Worm (Caenorhabditis elegans): Measurements from ENCODE around the gene ell-1.
A peak's percentile ranks its signal among the peaks of the same experiment; 100 is the strongest.

Gene ell-1

ce11 chrIV:4400350-4401326 is 6.4 kb downstream of the ell-1 start, which contains the start of gene Y24D9A.6 (continued):
- TF ChIP-seq ztf-25 (GFP tag; IDR thresholded peaks at IDR 0.05) (no peak), ceh-100 (GFP tag; IDR thresholded peaks at IDR 0.05) (no peak), atf-7 (tag; optimal IDR thresholded peaks at IDR 0.05) (no peak), T26A5.8 (tag; optimal IDR thresholded peaks at IDR 0.05) (no peak), rec-8 (tag; optimal IDR thresholded peaks at IDR 0.05) (no peak), ztf-28 (GFP tag; IDR thresholded peaks at IDR 0.05) (no peak), C06A6.2 (GFP tag; conservative IDR thresholded peaks at IDR 0.05) (peak; percentile 73), zfh-2 (GFP tag; conservative IDR thresholded peaks at IDR 0.05) (peak; percentile 58), ama-1 (optimal IDR thresholded peaks at IDR 0.05) (no peak), ama-1 (GFP tag; optimal IDR thresholded peaks at IDR 0.05) (no peak), hsf-1 (GFP tag; IDR thresholded peaks at IDR 0.05) (no peak), mes-4 (tag; optimal IDR thresholded peaks at IDR 0.05) (no peak), attf-5 (GFP tag; optimal IDR thresholded peaks at IDR 0.05) (no peak), Y53F4B.3 (GFP tag; IDR thresholded peaks at IDR 0.05) (no peak), pha-4 (tag; optimal IDR thresholded peaks at IDR 0.05) (no peak), aptf-3 (GFP tag; IDR thresholded peaks at IDR 0.05) (no peak), B0035.1 (tag; optimal IDR thresholded peaks at IDR 0.05) (no peak), attf-6 (GFP tag; IDR thresholded peaks at IDR 0.05) (no peak), ceh-27 (GFP tag; optimal IDR thresholded peaks at IDR 0.05) (peak; percentile 68), ztf-6 (GFP tag; IDR thresholded peaks at IDR 0.05) (no peak), F10E7.11 (tag; optimal IDR thresholded peaks at IDR 0.05) (no peak), pbrm-1 (GFP tag; IDR thresholded peaks at IDR 0.05) (0 out of 2 replicates have a peak, but pooled peaks have one; percentile 30), lag-1 (GFP tag; IDR thresholded peaks at IDR 0.05) (no peak), madf-6 (GFP tag; IDR thresholded peaks at IDR 0.05) (peak; percentile 19; the same call in 1 of the 2 replicates), xnd-1 (tag; optimal IDR thresholded peaks at IDR 0.05) (no peak), aptf-2 (GFP tag; conservative IDR thresholded peaks at IDR 0.05) (no peak), ccch-3 (GFP tag; optimal IDR thresholded peaks at IDR 0.05) (no peak), cebp-1 (GFP tag; IDR thresholded peaks at IDR 0.05) (no peak), cebp-1 (tag; optimal IDR thresholded peaks at IDR 0.05) (peak; percentile 43), tbp1 (GFP tag; optimal IDR thresholded peaks at IDR 0.05) (no peak), F57C9.4 (tag; optimal IDR thresholded peaks at IDR 0.05) (no peak), F57A8.1 (GFP tag; optimal IDR thresholded peaks at IDR 0.05) (no peak), let-526 (GFP tag; IDR thresholded peaks at IDR 0.05) (no peak), ZK185.1 (tag; optimal IDR thresholded peaks at IDR 0.05; ENCODE audit: poor library complexity, severe bottlenecking) (no peak), lin-40 (tag; optimal IDR thresholded peaks at IDR 0.05) (peak; percentile 73), efl-1 (GFP tag; optimal IDR thresholded peaks at IDR 0.05) (no peak), mel-28 (tag; optimal IDR thresholded peaks at IDR 0.05; ENCODE audit: borderline replicate concordance) (no peak), F39B2.1 (GFP tag; IDR thresholded peaks at IDR 0.05) (no peak), Y56A3A.18 (GFP tag; IDR thresholded peaks at IDR 0.05) (no peak), T07F8.4 (tag; optimal IDR thresholded peaks at IDR 0.05) (no peak), ekl-4 (GFP tag; IDR thresholded peaks at IDR 0.05) (no peak), hmg-1.2 (GFP tag; IDR thresholded peaks at IDR 0.05) (peak; percentile 63), gei-17 (GFP tag; optimal IDR thresholded peaks at IDR 0.05) (no peak), dox-1 (GFP tag; IDR thresholded peaks at IDR 0.05) (no peak), rcor-1 (GFP tag; IDR thresholded peaks at IDR 0.05) (no peak), ztf-3 (GFP tag; optimal IDR thresholded peaks at IDR 0.05) (no peak), K11D2.4 (GFP tag; IDR thresholded peaks at IDR 0.05) (no peak), egl-44 (GFP tag; IDR thresholded peaks at IDR 0.05) (no peak)
